Fruit fly (Drosophila melanogaster) whole organism, embryonic: ENCODE results near the gene CG5003.

Experiments
- Atf-2 ChIP-seq: fragments of 200-800 bp; sonication (Bioruptor generic); optimal IDR thresholded peaks from 2 replicates; lab custom pipeline; 2016; ENCODE audit warnings: missing biosample characterization, missing genetic modification characterization
- BtbVII ChIP-seq: fragments of 200-800 bp; sonication (Bioruptor generic); optimal IDR thresholded peaks from 3 replicates; lab custom pipeline; 2017; ENCODE audit warnings: missing biosample characterization, mild to moderate bottlenecking, missing genetic modification characterization
- Bteb2 ChIP-seq: fragments of 200-800 bp; sonication (Bioruptor generic); optimal IDR thresholded peaks from 2 replicates; lab custom pipeline; 2016; ENCODE audit warnings: missing biosample characterization, missing genetic modification characterization
- CG10147 ChIP-seq: fragments of 200-800 bp; sonication (Bioruptor generic); optimal IDR thresholded peaks from 2 replicates; lab custom pipeline; 2019; ENCODE audit warnings: missing biosample characterization, mild to moderate bottlenecking, missing genetic modification characterization, moderate library complexity
- CG1024 ChIP-seq: fragments of 200-800 bp; sonication (Bioruptor generic); IDR thresholded peaks from 2 replicates; pipeline ENCODE4 v1.3.6; 2022; ENCODE audit warnings: missing biosample characterization, missing genetic modification characterization
- CG12744 ChIP-seq: fragments of 200-800 bp; sonication (Bioruptor generic); optimal IDR thresholded peaks from 2 replicates; lab custom pipeline; 2016; ENCODE audit warnings: missing biosample characterization, missing genetic modification characterization
- CG1602 ChIP-seq: fragments of 200-800 bp; sonication (Bioruptor generic); optimal IDR thresholded peaks from 3 replicates; lab custom pipeline; 2016; ENCODE audit warnings: missing biosample characterization, missing genetic modification characterization
- CG17359 ChIP-seq: fragments of 200-800 bp; sonication (Bioruptor generic); optimal IDR thresholded peaks from 3 replicates; lab custom pipeline; 2018; ENCODE audit warnings: missing biosample characterization, mild to moderate bottlenecking, missing genetic modification characterization, moderate library complexity
- CG18262 ChIP-seq: fragments of 200-800 bp; optimal IDR thresholded peaks from 3 replicates; lab custom pipeline; 2019; ENCODE audit warnings: missing biosample characterization, mild to moderate bottlenecking, missing genetic modification characterization, moderate library complexity
- CG2129 ChIP-seq: fragments of 200-800 bp; sonication (Bioruptor generic); IDR thresholded peaks from 2 replicates; pipeline ENCODE4 v1.3.6; 2022; ENCODE audit warnings: missing biosample characterization, missing genetic modification characterization; ENCODE audit not compliant: partially characterized antibody
- CG30020 ChIP-seq: fragments of 200-800 bp; optimal IDR thresholded peaks from 2 replicates; lab custom pipeline; 2019; ENCODE audit warnings: missing biosample characterization, mild to moderate bottlenecking, missing genetic modification characterization, moderate library complexity
- CG31224 ChIP-seq: fragments of 200-800 bp; sonication (Bioruptor generic); IDR thresholded peaks from 2 replicates; pipeline ENCODE4 v1.3.6; 2022; ENCODE audit warnings: missing biosample characterization, missing genetic modification characterization
- CG34376 ChIP-seq: fragments of 200-800 bp; sonication (Bioruptor generic); optimal IDR thresholded peaks from 2 replicates; lab custom pipeline; 2018; ENCODE audit warnings: missing biosample characterization, mild to moderate bottlenecking, missing genetic modification characterization
- CG4328 ChIP-seq: fragments of 200-800 bp; sonication (Bioruptor generic); optimal IDR thresholded peaks from 3 replicates; lab custom pipeline; 2017; ENCODE audit warnings: missing biosample characterization, missing genetic modification reagents, missing genetic modification characterization
- CG4360 ChIP-seq: fragments of 200-800 bp; sonication (Bioruptor generic); IDR thresholded peaks from 2 replicates; pipeline ENCODE4 v1.3.6; 2022; ENCODE audit warnings: missing biosample characterization, missing genetic modification characterization
- CG43689 ChIP-seq: fragments of 200-800 bp; sonication (Bioruptor generic); IDR thresholded peaks from 2 replicates; pipeline ENCODE4 v1.3.6; 2022; ENCODE audit warnings: missing biosample characterization, missing genetic modification characterization
- CG4424 ChIP-seq: fragments of 200-800 bp; sonication (Bioruptor generic); optimal IDR thresholded peaks from 3 replicates; lab custom pipeline; 2016; ENCODE audit warnings: missing biosample characterization, missing genetic modification characterization
- CG6791 ChIP-seq: fragments of 200-800 bp; sonication (Bioruptor generic); IDR thresholded peaks from 3 replicates; pipeline ENCODE4 v1.3.6; 2022; ENCODE audit warnings: missing biosample characterization, missing genetic modification characterization; ENCODE audit not compliant: partially characterized antibody
- Camta ChIP-seq: fragments of 200-800 bp; sonication (Bioruptor generic); optimal IDR thresholded peaks from 2 replicates; lab custom pipeline; 2016; ENCODE audit warnings: missing biosample characterization, missing genetic modification characterization
- CkIIα-i1 ChIP-seq: fragments of 200-800 bp; sonication (Bioruptor generic); IDR thresholded peaks from 2 replicates; pipeline ENCODE4 v1.3.6; 2022; ENCODE audit warnings: missing biosample characterization, missing genetic modification characterization
- D19A ChIP-seq: fragments of 200-800 bp; optimal IDR thresholded peaks from 3 replicates; lab custom pipeline; 2019; ENCODE audit warnings: missing biosample characterization, mild to moderate bottlenecking, missing genetic modification characterization, moderate library complexity
- Deaf1 ChIP-seq: fragments of 200-800 bp; optimal IDR thresholded peaks from 3 replicates; lab custom pipeline; 2019; ENCODE audit warnings: missing biosample characterization, mild to moderate bottlenecking, missing genetic modification characterization, moderate library complexity
- Dek ChIP-seq: fragments of 200-800 bp; sonication (Bioruptor generic); optimal IDR thresholded peaks from 3 replicates; lab custom pipeline; 2019; ENCODE audit warnings: missing biosample characterization, mild to moderate bottlenecking, missing genetic modification characterization, moderate library complexity
- Dll ChIP-seq: fragments of 200-800 bp; sonication (Bioruptor generic); IDR thresholded peaks from 4 replicates; pipeline ENCODE4 v1.3.6; 2022; ENCODE audit warnings: missing biosample characterization, missing genetic modification characterization; ENCODE audit not compliant: partially characterized antibody
- Dp ChIP-seq: fragments of 200-800 bp; sonication (Bioruptor generic); optimal IDR thresholded peaks from 2 replicates; lab custom pipeline; 2018; ENCODE audit warnings: missing biosample characterization, mild to moderate bottlenecking, missing genetic modification characterization, moderate library complexity
- Ets65A ChIP-seq: fragments of 200-800 bp; sonication (Bioruptor generic); peaks from one replicate; lab custom pipeline; 2016; ENCODE audit warnings: missing biosample characterization, missing genetic modification characterization
- Ptx1 ChIP-seq: fragments of 200-800 bp; sonication (Bioruptor generic); IDR thresholded peaks from 2 replicates; pipeline ENCODE4 v1.3.6; 2022; ENCODE audit warnings: missing biosample characterization, missing genetic modification characterization
- Side ChIP-seq: fragments of 200-800 bp; sonication (Bioruptor generic); optimal IDR thresholded peaks from 2 replicates; lab custom pipeline; 2016; ENCODE audit warnings: missing biosample characterization, missing genetic modification characterization
- Sry-δ ChIP-seq: fragments of 200-800 bp; sonication (Bioruptor generic); optimal IDR thresholded peaks from 2 replicates; lab custom pipeline; 2016; ENCODE audit warnings: missing biosample characterization, missing genetic modification characterization
- Trl ChIP-seq, 3 experiments: fragments of >200 bp in 2 of 3; fragments of 200-800 bp in 1 of 3; sonication (Bioruptor generic) in 1 of 3; optimal IDR thresholded peaks; 2 replicates in 1 of 3; 3 replicates in 2 of 3; lab custom pipeline; 2016 to 2017; ENCODE audit warnings: missing biosample characterization in 1 of 3, missing genetic modification characterization in 1 of 3
- Xrp1 ChIP-seq: fragments of 200-800 bp; sonication (Bioruptor generic); IDR thresholded peaks from 2 replicates; pipeline ENCODE4 v1.3.6; 2022; ENCODE audit warnings: missing biosample characterization, missing genetic modification characterization
- ac ChIP-seq: fragments of 200-800 bp; sonication (Bioruptor generic); optimal IDR thresholded peaks from 3 replicates; lab custom pipeline; 2017; ENCODE audit warnings: missing biosample characterization, mild to moderate bottlenecking, missing genetic modification characterization
- amos ChIP-seq: fragments of 200-800 bp; sonication (Bioruptor generic); IDR thresholded peaks from 2 replicates; pipeline ENCODE4 v1.3.6; 2022; ENCODE audit warnings: missing biosample characterization, missing genetic modification characterization; ENCODE audit not compliant: partially characterized antibody
- danr ChIP-seq: fragments of 200-800 bp; sonication (Bioruptor generic); IDR thresholded peaks from 2 replicates; pipeline ENCODE4 v1.3.6; 2022; ENCODE audit warnings: missing biosample characterization, missing genetic modification characterization
- exex ChIP-seq: fragments of 200-800 bp; sonication (Bioruptor generic); optimal IDR thresholded peaks from 4 replicates; lab custom pipeline; 2018; ENCODE audit warnings: missing biosample characterization, mild to moderate bottlenecking, missing genetic modification characterization, moderate library complexity
- fd3F ChIP-seq: fragments of 200-800 bp; sonication (Bioruptor generic); optimal IDR thresholded peaks from 2 replicates; lab custom pipeline; 2018; ENCODE audit warnings: missing biosample characterization, mild to moderate bottlenecking, missing genetic modification characterization, moderate library complexity
- her ChIP-seq: fragments of 200-800 bp; sonication (Bioruptor generic); optimal IDR thresholded peaks from 2 replicates; lab custom pipeline; 2016; ENCODE audit warnings: missing biosample characterization, missing genetic modification characterization
- klu ChIP-seq: fragments of 200-800 bp; sonication (Bioruptor generic); IDR thresholded peaks from 2 replicates; pipeline ENCODE4 v1.3.6; 2022; ENCODE audit warnings: missing biosample characterization, missing genetic modification characterization
- knrl ChIP-seq: fragments of 200-800 bp; sonication (Bioruptor generic); IDR thresholded peaks from 3 replicates; pipeline ENCODE4 v1.3.6; 2022; ENCODE audit warnings: missing biosample characterization, missing genetic modification characterization; ENCODE audit not compliant: partially characterized antibody
- nerfin-1 ChIP-seq: fragments of 200-800 bp; sonication (Bioruptor generic); optimal IDR thresholded peaks from 3 replicates; lab custom pipeline; 2019; ENCODE audit warnings: missing biosample characterization, mild to moderate bottlenecking, missing genetic modification characterization, moderate library complexity
- nmo ChIP-seq: fragments of 200-800 bp; sonication (Bioruptor generic); optimal IDR thresholded peaks from 2 replicates; lab custom pipeline; 2018; ENCODE audit warnings: missing biosample characterization, mild to moderate bottlenecking, missing genetic modification characterization, moderate library complexity
- pnt ChIP-seq: fragments of 200-800 bp; sonication (Bioruptor generic); optimal IDR thresholded peaks from 3 replicates; lab custom pipeline; 2016; ENCODE audit warnings: missing biosample characterization, missing genetic modification characterization
- pum ChIP-seq: fragments of 200-800 bp; sonication (Bioruptor generic); optimal IDR thresholded peaks from 2 replicates; lab custom pipeline; 2016; ENCODE audit warnings: missing biosample characterization, missing genetic modification characterization
- pzg ChIP-seq: fragments of 200-800 bp; sonication (Bioruptor generic); optimal IDR thresholded peaks from 3 replicates; lab custom pipeline; 2018; ENCODE audit warnings: missing biosample characterization, mild to moderate bottlenecking, missing genetic modification characterization, moderate library complexity
- scrt ChIP-seq: fragments of 200-800 bp; sonication (Bioruptor generic); optimal IDR thresholded peaks from 2 replicates; lab custom pipeline; 2018; ENCODE audit warnings: missing biosample characterization, mild to moderate bottlenecking, missing genetic modification characterization, moderate library complexity
- stwl ChIP-seq: fragments of 200-800 bp; sonication (Bioruptor generic); optimal IDR thresholded peaks from 3 replicates; lab custom pipeline; 2018; ENCODE audit warnings: missing biosample characterization, mild to moderate bottlenecking, missing genetic modification characterization, moderate library complexity
- trem ChIP-seq: fragments of 200-800 bp; optimal IDR thresholded peaks from 3 replicates; lab custom pipeline; 2019; ENCODE audit warnings: missing biosample characterization, mild to moderate bottlenecking, missing genetic modification characterization, moderate library complexity
- twi ChIP-seq: fragments of 200-800 bp; optimal IDR thresholded peaks from 2 replicates; lab custom pipeline; 2019; ENCODE audit warnings: missing biosample characterization, mild to moderate bottlenecking, missing genetic modification characterization, moderate library complexity
- wdn ChIP-seq: fragments of 200-800 bp; sonication (Bioruptor generic); IDR thresholded peaks from 2 replicates; pipeline ENCODE4 v1.3.6; 2022; ENCODE audit warnings: missing biosample characterization, missing genetic modification characterization

Gene CG5003

dm6 chr3R:27928984-27929924 lies 12.9 kb upstream of the CG5003 start:
- TF ChIP-seq D19A: no peak
- TF ChIP-seq Ptx1 (GFP tag; lab: Robert Waterston, UW): no peak
- no peak for TF ChIP-seq Atf-2 (GFP tag; lab: Kevin White, UChicago)
- no peak for TF ChIP-seq nerfin-1 (tag; lab: Kevin White, UChicago)
- no peak for TF ChIP-seq Side
- no peak for TF ChIP-seq Dll
- no peak for TF ChIP-seq CG10147 (GFP tag; lab: Kevin White, UChicago)
- no peak for TF ChIP-seq scrt (GFP tag; lab: Kevin White, UChicago)
- no peak for TF ChIP-seq CkIIα-i1 (GFP tag; lab: Robert Waterston, UW)
- TF ChIP-seq Camta (GFP tag; lab: Kevin White, UChicago): no peak
- peak; percentile 12 for TF ChIP-seq Sry-δ (GFP tag; lab: Kevin White, UChicago)
- TF ChIP-seq CG31224 (GFP tag; lab: Robert Waterston, UW): no peak
- TF ChIP-seq CG18262 (tag; lab: Kevin White, UChicago): no peak
- no peak for TF ChIP-seq ac (GFP tag; lab: Kevin White, UChicago)
- no peak for TF ChIP-seq CG43689 (GFP tag; lab: Robert Waterston, UW)
- no peak for TF ChIP-seq CG1024
- no peak for TF ChIP-seq Dek (tag; lab: Kevin White, UChicago)
- no peak for TF ChIP-seq CG4328
- TF ChIP-seq CG12744: no peak
- TF ChIP-seq stwl (tag; lab: Kevin White, UChicago): peak; percentile 54
- TF ChIP-seq CG30020 (tag; lab: Kevin White, UChicago): no peak
- TF ChIP-seq wdn (GFP tag; lab: Robert Waterston, UW): no peak
- TF ChIP-seq CG4360 (GFP tag; lab: Robert Waterston, UW): no peak
- TF ChIP-seq trem (tag; lab: Kevin White, UChicago): peak; percentile 52
- TF ChIP-seq twi: no peak
- peak; percentile 63 for TF ChIP-seq CG34376
- peak; percentile 20 for TF ChIP-seq pzg
- 0 out of 2 replicates have a peak, but pooled peaks have one; percentile 9 for TF ChIP-seq amos
- TF ChIP-seq Deaf1 (tag; lab: Kevin White, UChicago): no peak
- TF ChIP-seq knrl (GFP tag; lab: Robert Waterston, UW): no peak
- TF ChIP-seq CG6791: no peak
- TF ChIP-seq exex (tag; lab: Kevin White, UChicago): peak; percentile 91
- no peak for TF ChIP-seq her (GFP tag; lab: Kevin White, UChicago)
- TF ChIP-seq fd3F (GFP tag; lab: Kevin White, UChicago): no peak
- TF ChIP-seq pnt (GFP tag; lab: Kevin White, UChicago): no peak
- no peak for TF ChIP-seq CG17359
- TF ChIP-seq CG1602 (GFP tag; lab: Kevin White, UChicago): no peak
- TF ChIP-seq pum (GFP tag; lab: Kevin White, UChicago): no peak
- no peak for TF ChIP-seq Bteb2 (GFP tag; lab: Kevin White, UChicago)
- no peak for TF ChIP-seq Trl (optimal IDR thresholded peaks at IDR 0.05; lab: Kevin White, UChicago)
- no peak for TF ChIP-seq Trl (GFP tag; optimal IDR thresholded peaks at IDR 0.05; lab: Kevin White, UChicago)
- TF ChIP-seq Dp (GFP tag; lab: Kevin White, UChicago): peak; percentile 53
- no peak for TF ChIP-seq nmo (GFP tag; lab: Kevin White, UChicago)
- TF ChIP-seq Xrp1 (GFP tag; lab: Robert Waterston, UW): no peak
- no peak for TF ChIP-seq Ets65A (GFP tag; lab: Kevin White, UChicago)
- no peak for TF ChIP-seq klu (GFP tag; lab: Robert Waterston, UW)
- no peak for TF ChIP-seq CG4424
- TF ChIP-seq BtbVII (GFP tag; lab: Kevin White, UChicago): no peak
- no peak for TF ChIP-seq danr (GFP tag; lab: Robert Waterston, UW)
- TF ChIP-seq CG2129: no peak
